Fruit fly (Drosophila melanogaster): ENCODE measurements around the gene ssp6.

The ssp6 gene

dm6 chr3L:6111458-6111857 is 34.9 kb downstream of the ssp6 start:
- TF ChIP-seq CG12605 (GFP tag; IDR thresholded peaks at IDR 0.05), result no peak
- TF ChIP-seq CG9948 (tag; optimal IDR thresholded peaks at IDR 0.05), result no peak
- no peak for TF ChIP-seq CG10348 (GFP tag; IDR thresholded peaks at IDR 0.05)
- no peak for TF ChIP-seq Ets98B (GFP tag; IDR thresholded peaks at IDR 0.05)
- no peak for TF ChIP-seq Pif1A (GFP tag; optimal IDR thresholded peaks at IDR 0.05)
- no peak for TF ChIP-seq CG17806 (tag; optimal IDR thresholded peaks at IDR 0.05)
- no peak for TF ChIP-seq gl (tag; optimal IDR thresholded peaks at IDR 0.05)
- no peak for TF ChIP-seq CG32121 (GFP tag; IDR thresholded peaks at IDR 0.05)

- TF ChIP-seq D1 (tag; optimal IDR thresholded peaks at IDR 0.05) (no peak), CG10348 (GFP tag; IDR thresholded peaks at IDR 0.05) (no peak), CG14655 (GFP tag; optimal IDR thresholded peaks at IDR 0.05) (no peak), Pif1A (GFP tag; optimal IDR thresholded peaks at IDR 0.05) (no peak), CG34367 (tag; optimal IDR thresholded peaks at IDR 0.05) (no peak), gl (tag; optimal IDR thresholded peaks at IDR 0.05) (no peak), CG17806 (tag; optimal IDR thresholded peaks at IDR 0.05) (no peak), EcR (GFP tag; optimal IDR thresholded peaks at IDR 0.05) (no peak), CG8159 (tag; optimal IDR thresholded peaks at IDR 0.05) (no peak), Ets98B (GFP tag; IDR thresholded peaks at IDR 0.05) (no peak), Pif1B (GFP tag; optimal IDR thresholded peaks at IDR 0.05) (no peak), Snoo (tag; optimal IDR thresholded peaks at IDR 0.05) (no peak), fd96Ca (GFP tag; IDR thresholded peaks at IDR 0.05) (no peak)
These were observed 39.0 kb downstream of the ssp6 start for dm6 chr3L:6115505-6115904.

- TF ChIP-seq CG32121 (GFP tag; IDR thresholded peaks at IDR 0.05) (no peak), gl (tag; optimal IDR thresholded peaks at IDR 0.05) (no peak)
These were observed 40.4 kb downstream of the ssp6 start for dm6 chr3L:6116881-6117280.

dm6 chr3L:6124616-6125408 is 48.3 kb downstream of the ssp6 start:
- TF ChIP-seq Pif1A (GFP tag; optimal IDR thresholded peaks at IDR 0.05), result peak; percentile 15
- TF ChIP-seq CG32121 (GFP tag; IDR thresholded peaks at IDR 0.05), result no peak; the same call in 1 of the 2 replicates
- peak; percentile 25; the same call in 1 of the 2 replicates for TF ChIP-seq rn (GFP tag; IDR thresholded peaks at IDR 0.05)

- TF ChIP-seq CG17806 (tag; optimal IDR thresholded peaks at IDR 0.05), result no peak
- no peak for TF ChIP-seq fd96Ca (GFP tag; IDR thresholded peaks at IDR 0.05)
- TF ChIP-seq CG8301 (tag; optimal IDR thresholded peaks at IDR 0.05), result no peak
- TF ChIP-seq CG9948 (tag; optimal IDR thresholded peaks at IDR 0.05), result no peak
- TF ChIP-seq CG34367 (tag; optimal IDR thresholded peaks at IDR 0.05), result no peak
- TF ChIP-seq EcR (GFP tag; optimal IDR thresholded peaks at IDR 0.05), result no peak
- TF ChIP-seq CG14655 (GFP tag; optimal IDR thresholded peaks at IDR 0.05), result no peak
- no peak for TF ChIP-seq Ets98B (GFP tag; IDR thresholded peaks at IDR 0.05)
- no peak for TF ChIP-seq D1 (tag; optimal IDR thresholded peaks at IDR 0.05)
- no peak for TF ChIP-seq CG15710 (tag; optimal IDR thresholded peaks at IDR 0.05)
- no peak for TF ChIP-seq CG13204 (GFP tag; optimal IDR thresholded peaks at IDR 0.05)
- TF ChIP-seq CG32121 (GFP tag; IDR thresholded peaks at IDR 0.05), result no peak
These were observed 48.8 kb downstream of the ssp6 start for dm6 chr3L:6125409-6125689.

- TF ChIP-seq Pif1B (GFP tag; optimal IDR thresholded peaks at IDR 0.05), result no peak
- TF ChIP-seq CG9948 (tag; optimal IDR thresholded peaks at IDR 0.05), result no peak
- TF ChIP-seq D1 (tag; optimal IDR thresholded peaks at IDR 0.05), result peak; percentile 20
These were observed 53.1 kb downstream of the ssp6 start for dm6 chr3L:6129591-6129990.

dm6 chr3L:6130944-6131343 is 54.4 kb downstream of the ssp6 start, which contains the start of gene Lcp65Ag3:
Lcp65Ag3 (minus strand) TSS chr3L:6130989.
- TF ChIP-seq CG17806 (tag; optimal IDR thresholded peaks at IDR 0.05) (no peak), fd96Ca (GFP tag; IDR thresholded peaks at IDR 0.05) (no peak), CG13204 (GFP tag; optimal IDR thresholded peaks at IDR 0.05) (no peak), D1 (tag; optimal IDR thresholded peaks at IDR 0.05) (no peak), Pif1A (GFP tag; optimal IDR thresholded peaks at IDR 0.05) (no peak), CG4496 (GFP tag; IDR thresholded peaks at IDR 0.05) (no peak), Snoo (tag; optimal IDR thresholded peaks at IDR 0.05) (no peak), CG8159 (tag; optimal IDR thresholded peaks at IDR 0.05) (no peak), CG34367 (tag; optimal IDR thresholded peaks at IDR 0.05) (no peak), CG8301 (tag; optimal IDR thresholded peaks at IDR 0.05) (no peak), CG14655 (GFP tag; optimal IDR thresholded peaks at IDR 0.05) (no peak), CG12605 (GFP tag; IDR thresholded peaks at IDR 0.05) (no peak), CG32121 (GFP tag; IDR thresholded peaks at IDR 0.05) (no peak), EcR (GFP tag; optimal IDR thresholded peaks at IDR 0.05) (no peak), CG9948 (tag; optimal IDR thresholded peaks at IDR 0.05) (no peak), CG15710 (tag; optimal IDR thresholded peaks at IDR 0.05) (no peak)
